Fruit fly (Drosophila melanogaster): Measurements from ENCODE around the gene CG42374.

Gene CG42374

dm6 chr3L:19263480-19264140, at the start of gene CG42374, which contains the start of gene Mettl5:
Gene CG42374, plus strand, starts transcription at chr3L:19263766.
Gene Mettl5, plus strand, starts transcription at chr3L:19263766.
- TF ChIP-seq Mnt (GFP tag; optimal IDR thresholded peaks at IDR 0.05) (peak; percentile 92), CG33017 (tag; optimal IDR thresholded peaks at IDR 0.05) (no peak), CG7045 (GFP tag; optimal IDR thresholded peaks at IDR 0.05) (peak; percentile 1)

- TF ChIP-seq Hr96 (GFP tag; optimal IDR thresholded peaks at IDR 0.05) (no peak), cic (GFP tag; optimal IDR thresholded peaks at IDR 0.05) (no peak)
Observed at dm6 chr3L:19214223-19214622, 49.3 kb upstream of the CG42374 start.

dm6 chr3L:19216377-19216776, 47.2 kb upstream of the CG42374 start:
- TF ChIP-seq CG33017 (tag; optimal IDR thresholded peaks at IDR 0.05) (no peak), Crg-1 (GFP tag; optimal IDR thresholded peaks at IDR 0.05) (no peak), Mnt (GFP tag; optimal IDR thresholded peaks at IDR 0.05) (no peak), CG7045 (GFP tag; optimal IDR thresholded peaks at IDR 0.05) (no peak), CG11617 (GFP tag; optimal IDR thresholded peaks at IDR 0.05) (no peak), ovo (GFP tag; optimal IDR thresholded peaks at IDR 0.05) (no peak), CG14711 (tag; optimal IDR thresholded peaks at IDR 0.05) (no peak), bab1 (GFP tag; optimal IDR thresholded peaks at IDR 0.05) (no peak), cnc (optimal IDR thresholded peaks at IDR 0.05) (no peak), CG1620 (GFP tag; optimal IDR thresholded peaks at IDR 0.05) (no peak), toe (GFP tag; optimal IDR thresholded peaks at IDR 0.05) (no peak)

dm6 chr3L:19221455-19221854, 42.1 kb upstream of the CG42374 start:
- TF ChIP-seq Clk (GFP tag; optimal IDR thresholded peaks at IDR 0.05) (no peak), tj (GFP tag; optimal IDR thresholded peaks at IDR 0.05) (peak; percentile 24)

dm6 chr3L:19225687-19226086, 37.9 kb upstream of the CG42374 start:
- TF ChIP-seq CG5204 (GFP tag; optimal IDR thresholded peaks at IDR 0.05) (no peak), Crg-1 (GFP tag; optimal IDR thresholded peaks at IDR 0.05) (no peak), cnc (optimal IDR thresholded peaks at IDR 0.05) (no peak), pad (GFP tag; optimal IDR thresholded peaks at IDR 0.05) (no peak), CG12768 (GFP tag; optimal IDR thresholded peaks at IDR 0.05) (no peak), CG7045 (GFP tag; optimal IDR thresholded peaks at IDR 0.05) (no peak), kay (GFP tag; ENCODE audit: borderline replicate concordance) (no peak), CG1620 (GFP tag; optimal IDR thresholded peaks at IDR 0.05) (no peak), CG33017 (tag; optimal IDR thresholded peaks at IDR 0.05) (no peak)

- TF ChIP-seq CG7101 (tag; optimal IDR thresholded peaks at IDR 0.05), result no peak
- TF ChIP-seq CG14711 (tag; optimal IDR thresholded peaks at IDR 0.05), result no peak
- TF ChIP-seq Clk (GFP tag; optimal IDR thresholded peaks at IDR 0.05), result no peak
- TF ChIP-seq Crg-1 (GFP tag; optimal IDR thresholded peaks at IDR 0.05), result no peak
- TF ChIP-seq cic (GFP tag; optimal IDR thresholded peaks at IDR 0.05), result no peak
- TF ChIP-seq CG11617 (GFP tag; optimal IDR thresholded peaks at IDR 0.05), result no peak
- TF ChIP-seq CG33017 (tag; optimal IDR thresholded peaks at IDR 0.05), result no peak
- no peak for TF ChIP-seq CG12768 (GFP tag; optimal IDR thresholded peaks at IDR 0.05)
- TF ChIP-seq ovo (GFP tag; optimal IDR thresholded peaks at IDR 0.05), result no peak
- TF ChIP-seq CG1620 (GFP tag; optimal IDR thresholded peaks at IDR 0.05), result no peak
- no peak for TF ChIP-seq kay (GFP tag; ENCODE audit: borderline replicate concordance)
- no peak for TF ChIP-seq CG5204 (GFP tag; optimal IDR thresholded peaks at IDR 0.05)
- TF ChIP-seq bab1 (GFP tag; optimal IDR thresholded peaks at IDR 0.05), result no peak
- TF ChIP-seq Hr96 (GFP tag; optimal IDR thresholded peaks at IDR 0.05), result no peak
- no peak for TF ChIP-seq toe (GFP tag; optimal IDR thresholded peaks at IDR 0.05)
- no peak for TF ChIP-seq cnc (optimal IDR thresholded peaks at IDR 0.05)
- no peak for TF ChIP-seq Mnt (GFP tag; optimal IDR thresholded peaks at IDR 0.05)
Observed at dm6 chr3L:19228371-19228817, 35.2 kb upstream of the CG42374 start.

- no peak for TF ChIP-seq pad (GFP tag; optimal IDR thresholded peaks at IDR 0.05)
- TF ChIP-seq kay (GFP tag; ENCODE audit: borderline replicate concordance), result peak; percentile 12
Observed at dm6 chr3L:19228857-19229398, 34.6 kb upstream of the CG42374 start.

dm6 chr3L:19229491-19229890, 34.1 kb upstream of the CG42374 start:
- no peak for TF ChIP-seq cic (GFP tag; optimal IDR thresholded peaks at IDR 0.05)
- TF ChIP-seq tj (GFP tag; optimal IDR thresholded peaks at IDR 0.05), result no peak
- TF ChIP-seq CG1620 (GFP tag; optimal IDR thresholded peaks at IDR 0.05), result no peak
- TF ChIP-seq CG14711 (tag; optimal IDR thresholded peaks at IDR 0.05), result no peak
- no peak for TF ChIP-seq CG5204 (GFP tag; optimal IDR thresholded peaks at IDR 0.05)
- no peak for TF ChIP-seq toe (GFP tag; optimal IDR thresholded peaks at IDR 0.05)
- TF ChIP-seq cnc (optimal IDR thresholded peaks at IDR 0.05), result no peak
- no peak for TF ChIP-seq pad (GFP tag; optimal IDR thresholded peaks at IDR 0.05)
- TF ChIP-seq CG7101 (tag; optimal IDR thresholded peaks at IDR 0.05), result no peak
- TF ChIP-seq Crg-1 (GFP tag; optimal IDR thresholded peaks at IDR 0.05), result no peak
- no peak for TF ChIP-seq Clk (GFP tag; optimal IDR thresholded peaks at IDR 0.05)
- TF ChIP-seq CG12768 (GFP tag; optimal IDR thresholded peaks at IDR 0.05), result no peak
- TF ChIP-seq ovo (GFP tag; optimal IDR thresholded peaks at IDR 0.05), result no peak
- no peak for TF ChIP-seq Mnt (GFP tag; optimal IDR thresholded peaks at IDR 0.05)
- no peak for TF ChIP-seq kay (GFP tag; ENCODE audit: borderline replicate concordance)

Measured in whole organism, adult.